Worm (Caenorhabditis elegans) whole organism, L4 larva: ENCODE measurements around the gene W10G6.6.
"Not testable (repeated sequence)": the region's sequence is repeated elsewhere in the genome, so short reads cannot be mapped to it uniquely, and the experiment has no call there.

Experiments
- F44E2.7 ChIP-seq: fragments of 200-800 bp; sonication (Bioruptor generic); IDR thresholded peaks from 2 replicates; pipeline ENCODE4 v2.1.2; 2022; ENCODE audit warnings: missing genetic modification characterization, missing compliant biosample characterization
- T20F7.1 ChIP-seq: fragments of 200-800 bp; sonication (Bioruptor generic); optimal IDR thresholded peaks from 2 replicates; lab custom pipeline; 2018; ENCODE audit warnings: mild to moderate bottlenecking, missing genetic modification characterization, missing compliant biosample characterization
- Y105C5A.15 ChIP-seq: fragments of 200-800 bp; sonication (Bioruptor generic); IDR thresholded peaks from 2 replicates; pipeline ENCODE4 v1.3.6; 2022; ENCODE audit warnings: missing genetic modification characterization, missing compliant biosample characterization
- ZK546.5 ChIP-seq, 2 experiments: sonication (generic microtip); optimal IDR thresholded peaks; 2 replicates each; lab custom pipeline; 2017; ENCODE audit warnings: missing biosample characterization in 2 of 2, missing genetic modification characterization in 2 of 2
- aha-1 ChIP-seq: fragments of 150-350 bp; peaks from one replicate; lab custom pipeline; 2014; ENCODE audit warnings: missing biosample characterization, missing genetic modification characterization
- ama-1 ChIP-seq: fragments of 150-350 bp; optimal IDR thresholded peaks from 2 replicates; lab custom pipeline; 2014; ENCODE audit warnings: inconsistent platforms, mixed read lengths
- arid-1 ChIP-seq: fragments of 200-800 bp; sonication (Bioruptor generic); conservative IDR thresholded peaks from 2 replicates; pipeline ENCODE4 v1.3.6; 2022; ENCODE audit warnings: missing genetic modification reagents, missing genetic modification characterization, missing compliant biosample characterization
- ceh-20 ChIP-seq: fragments of 200-800 bp; sonication (Bioruptor generic); IDR thresholded peaks from 2 replicates; pipeline ENCODE4 v1.3.6; 2022; ENCODE audit warnings: missing genetic modification reagents, missing genetic modification characterization, missing compliant biosample characterization
- ceh-28 ChIP-seq: fragments of 150-350 bp; optimal IDR thresholded peaks from 2 replicates; lab custom pipeline; 2014; ENCODE audit warnings: missing biosample characterization, missing genetic modification reagents, missing genetic modification characterization
- ceh-44 ChIP-seq: fragments of 200-800 bp; sonication (Bioruptor generic); IDR thresholded peaks from 2 replicates; pipeline ENCODE4 v1.3.6; 2022; ENCODE audit warnings: missing genetic modification reagents, missing genetic modification characterization, missing compliant biosample characterization
- ceh-82 ChIP-seq: sonication (generic microtip); optimal IDR thresholded peaks from 2 replicates; lab custom pipeline; 2017; ENCODE audit warnings: missing biosample characterization, missing genetic modification characterization
- ces-1 ChIP-seq: fragments of 150-350 bp; sonication (generic microtip); optimal IDR thresholded peaks from 4 replicates; lab custom pipeline; 2014; ENCODE audit warnings: missing biosample characterization, missing genetic modification reagents, missing genetic modification characterization
- cey-2 ChIP-seq: sonication (generic microtip); optimal IDR thresholded peaks from 3 replicates; lab custom pipeline; 2017; ENCODE audit warnings: missing genetic modification characterization, mild to moderate bottlenecking, missing compliant biosample characterization, antibody characterized with exemption, borderline replicate concordance; ENCODE audit not compliant: insufficient read depth
- daf-16 ChIP-seq, 3 experiments: sonication (generic microtip); optimal IDR thresholded peaks; 2 replicates each; lab custom pipeline; 2016 to 2017; ENCODE audit warnings: missing genetic modification characterization in 3 of 3, missing genetic modification reagents in 3 of 3, mild to moderate bottlenecking in 2 of 3, missing compliant biosample characterization in 2 of 3, missing biosample characterization in 1 of 3, moderate library complexity in 1 of 3
- daf-8 ChIP-seq: fragments of 200-800 bp; sonication (Bioruptor generic); IDR thresholded peaks from 2 replicates; pipeline ENCODE4 v1.3.6; 2022; ENCODE audit warnings: missing genetic modification characterization, missing compliant biosample characterization
- dmd-6 ChIP-seq: fragments of 200-800 bp; sonication (Bioruptor generic); IDR thresholded peaks from 2 replicates; pipeline ENCODE4 v1.3.6; 2022; ENCODE audit warnings: missing genetic modification reagents, missing genetic modification characterization, missing compliant biosample characterization
- dmd-8 ChIP-seq: fragments of 200-800 bp; sonication (Bioruptor generic); IDR thresholded peaks from 2 replicates; pipeline ENCODE4 v1.3.6; 2022; ENCODE audit warnings: missing genetic modification characterization, missing compliant biosample characterization
- dmd-9 ChIP-seq: fragments of 200-800 bp; sonication (Bioruptor generic); IDR thresholded peaks from 2 replicates; pipeline ENCODE4 v1.3.6; 2022; ENCODE audit warnings: missing genetic modification reagents, missing genetic modification characterization, missing compliant biosample characterization
- egl-43 ChIP-seq: fragments of 200-800 bp; sonication (Bioruptor generic); IDR thresholded peaks from 2 replicates; pipeline ENCODE4 v1.3.6; 2022; ENCODE audit warnings: missing genetic modification reagents, missing genetic modification characterization, missing compliant biosample characterization
- fkh-10 ChIP-seq: fragments of 150-350 bp; optimal IDR thresholded peaks from 2 replicates; lab custom pipeline; 2014; ENCODE audit warnings: missing biosample characterization, missing genetic modification reagents, missing genetic modification characterization
- fos-1 ChIP-seq: fragments of 150-350 bp; optimal IDR thresholded peaks from 2 replicates; lab custom pipeline; 2014; ENCODE audit warnings: missing biosample characterization, missing genetic modification characterization
- gei-8 ChIP-seq: fragments of 200-800 bp; sonication (Bioruptor generic); optimal IDR thresholded peaks from 2 replicates; lab custom pipeline; 2018; ENCODE audit warnings: mild to moderate bottlenecking, missing genetic modification characterization, missing compliant biosample characterization
- hif-1 ChIP-seq, 2 experiments: sonication (generic microtip); optimal IDR thresholded peaks; 2 replicates each; lab custom pipeline; 2016 to 2017; ENCODE audit warnings: missing compliant biosample characterization in 2 of 2, missing genetic modification characterization in 2 of 2, missing genetic modification reagents in 2 of 2, missing genotype in 2 of 2, mild to moderate bottlenecking in 1 of 2
- lim-7 ChIP-seq: fragments of 200-800 bp; sonication (Bioruptor generic); IDR thresholded peaks from 2 replicates; pipeline ENCODE4 v1.3.6; 2022; ENCODE audit warnings: missing genetic modification characterization, missing compliant biosample characterization
- lin-13 ChIP-seq: fragments of 150-350 bp; optimal IDR thresholded peaks from 2 replicates; lab custom pipeline; 2014; ENCODE audit warnings: missing biosample characterization, missing genetic modification reagents, missing genetic modification characterization
- lin-29 ChIP-seq: fragments of 200-800 bp; sonication (Bioruptor generic); IDR thresholded peaks from 2 replicates; pipeline ENCODE4 v1.3.6; 2022; ENCODE audit warnings: missing genetic modification reagents, missing genetic modification characterization, missing compliant biosample characterization
- lin-38 ChIP-seq: fragments of 200-800 bp; sonication (Bioruptor generic); IDR thresholded peaks from 2 replicates; pipeline ENCODE4 v1.3.6; 2022; ENCODE audit warnings: missing genetic modification reagents, missing genetic modification characterization, missing compliant biosample characterization
- lir-3 ChIP-seq: sonication (generic microtip); optimal IDR thresholded peaks from 2 replicates; lab custom pipeline; 2016; ENCODE audit warnings: mild to moderate bottlenecking, missing genetic modification characterization, missing compliant biosample characterization
- madf-5 ChIP-seq, 2 experiments: fragments of 200-800 bp; sonication (Bioruptor generic); IDR thresholded peaks; 2 replicates each; pipeline ENCODE4 v1.3.6; 2022; ENCODE audit warnings: missing compliant biosample characterization in 2 of 2, missing genetic modification characterization in 2 of 2
- madf-9 ChIP-seq: fragments of 200-800 bp; sonication (Bioruptor generic); conservative IDR thresholded peaks from 2 replicates; pipeline ENCODE4 v1.3.6; 2022; ENCODE audit warnings: missing genetic modification reagents, missing genetic modification characterization, missing compliant biosample characterization
- mdt-29 ChIP-seq: fragments of 200-800 bp; sonication (Bioruptor generic); IDR thresholded peaks from 2 replicates; pipeline ENCODE4 v1.3.6; 2022; ENCODE audit warnings: missing genetic modification reagents, missing genetic modification characterization, missing compliant biosample characterization
- nhr-111 ChIP-seq: fragments of 200-800 bp; sonication (Bioruptor generic); optimal IDR thresholded peaks from 2 replicates; lab custom pipeline; 2018; ENCODE audit warnings: mild to moderate bottlenecking, missing genetic modification characterization, missing compliant biosample characterization
- nhr-41 ChIP-seq: fragments of 200-800 bp; sonication (Bioruptor generic); IDR thresholded peaks from 2 replicates; pipeline ENCODE4 v1.3.6; 2022; ENCODE audit warnings: missing genetic modification reagents, missing genetic modification characterization, missing compliant biosample characterization
- nhr-42 ChIP-seq: fragments of 200-800 bp; sonication (Bioruptor generic); IDR thresholded peaks from 2 replicates; pipeline ENCODE4 v1.3.6; 2022; ENCODE audit warnings: missing genetic modification characterization, missing compliant biosample characterization
- nhr-76 ChIP-seq: fragments of 150-350 bp; optimal IDR thresholded peaks from 2 replicates; lab custom pipeline; 2014; ENCODE audit warnings: missing biosample characterization, missing genetic modification characterization
- nhr-77 ChIP-seq: fragments of 150-350 bp; optimal IDR thresholded peaks from 2 replicates; lab custom pipeline; 2014; ENCODE audit warnings: missing biosample characterization, missing genetic modification characterization
- pha-4 ChIP-seq, 2 experiments: fragments of 150-350 bp in 1 of 2; fragments of 200-800 bp in 1 of 2; sonication (Bioruptor generic) in 1 of 2; IDR thresholded peaks in 1 of 2; optimal IDR thresholded peaks in 1 of 2; 2 replicates each; pipeline versions ENCODE4 v1.3.6 to Lab custom; 2014 to 2022; ENCODE audit warnings: missing genetic modification characterization in 2 of 2, missing genetic modification reagents in 2 of 2, missing biosample characterization in 1 of 2, missing compliant biosample characterization in 1 of 2
- pqm-1 ChIP-seq: sonication (generic microtip); optimal IDR thresholded peaks from 2 replicates; lab custom pipeline; 2017; ENCODE audit warnings: missing biosample characterization, missing genetic modification characterization
- snpc-1.2 ChIP-seq: fragments of 200-800 bp; sonication (Bioruptor generic); IDR thresholded peaks from 2 replicates; pipeline ENCODE4 v1.3.6; 2022; ENCODE audit warnings: missing genetic modification reagents, missing genetic modification characterization, missing compliant biosample characterization
- spr-1 ChIP-seq: sonication (generic microtip); optimal IDR thresholded peaks from 2 replicates; lab custom pipeline; 2016; ENCODE audit warnings: mild to moderate bottlenecking, missing genetic modification characterization, missing compliant biosample characterization
- spr-3 ChIP-seq: fragments of 200-800 bp; sonication (Bioruptor generic); optimal IDR thresholded peaks from 2 replicates; lab custom pipeline; 2018; ENCODE audit warnings: mild to moderate bottlenecking, missing genetic modification characterization, missing compliant biosample characterization
- vab-7 ChIP-seq: fragments of 200-800 bp; sonication (Bioruptor generic); IDR thresholded peaks from 2 replicates; pipeline ENCODE4 v1.3.6; 2022; ENCODE audit warnings: missing genetic modification reagents, missing genetic modification characterization, missing compliant biosample characterization
- zag-1 ChIP-seq: fragments of 150-350 bp; optimal IDR thresholded peaks from 2 replicates; lab custom pipeline; 2014; ENCODE audit warnings: missing biosample characterization, missing genetic modification characterization
- zfp-3 ChIP-seq: fragments of 200-800 bp; sonication (Bioruptor generic); conservative IDR thresholded peaks from 2 replicates; pipeline ENCODE4 v1.3.6; 2022; ENCODE audit warnings: missing genetic modification reagents, missing genetic modification characterization, missing compliant biosample characterization
- zip-2 ChIP-seq: fragments of 150-350 bp; optimal IDR thresholded peaks from 2 replicates; lab custom pipeline; 2014; ENCODE audit warnings: missing biosample characterization, missing genetic modification characterization

Gene W10G6.6

ce11 chrX:16284180-16284579, 33.6 kb upstream of the W10G6.6 start:
- TF ChIP-seq ceh-20 (GFP tag; lab: Robert Waterston, UW) (0 out of 2 replicates have a peak, but pooled peaks have one; percentile 13), arid-1 (GFP tag; lab: Robert Waterston, UW) (0 out of 2 replicates have a peak, but pooled peaks have one; percentile 39), egl-43 (GFP tag; lab: Robert Waterston, UW) (peak; percentile 55; the same call in 1 of the 2 replicates), vab-7 (GFP tag; lab: Robert Waterston, UW) (0 out of 2 replicates have a peak, but pooled peaks have one; percentile 31), lim-7 (GFP tag; lab: Robert Waterston, UW) (peak; percentile 57; the same call in 1 of the 2 replicates), pha-4 (GFP tag; IDR thresholded peaks at IDR 0.05; lab: Robert Waterston, UW) (peak; percentile 61; the same call in 1 of the 2 replicates), snpc-1.2 (GFP tag; lab: Robert Waterston, UW) (0 out of 2 replicates have a peak, but pooled peaks have one; percentile 12), mdt-29 (0 out of 2 replicates have a peak, but pooled peaks have one; percentile 13)
- TF ChIP-seq pha-4 (tag; optimal IDR thresholded peaks at IDR 0.05; lab: Kevin White, UChicago) = not testable (repeated sequence)

DNA sequence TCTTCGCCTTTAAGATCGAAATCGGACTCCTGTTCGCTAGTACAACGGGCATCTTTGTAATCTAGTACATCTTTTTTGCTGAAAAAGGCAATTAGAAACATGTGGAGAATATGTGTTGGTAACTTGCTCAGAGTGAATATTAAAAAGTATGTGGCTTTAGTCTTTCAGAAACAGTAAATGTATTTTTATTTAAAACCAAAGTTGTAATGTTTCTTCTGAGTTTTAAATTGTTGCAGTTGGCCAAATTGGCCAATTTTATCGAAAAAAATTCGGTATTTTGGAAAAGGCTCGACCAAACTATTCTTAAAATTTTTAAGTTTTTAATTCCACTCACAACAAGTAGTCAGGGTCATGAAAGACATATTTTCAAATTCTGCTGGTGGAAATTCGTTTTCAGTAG, 32.5 kb upstream of the W10G6.6 start, which contains the start of gene F52E10.2:
TSS of gene F52E10.2 (minus strand) at position 101 of the 400 bp plus-strand sequence.
- TF ChIP-seq nhr-41 (GFP tag; lab: Robert Waterston, UW) = no peak
- TF ChIP-seq nhr-111 (GFP tag; lab: Kevin White, UChicago) = no peak
- no peak for TF ChIP-seq F44E2.7
- no peak for TF ChIP-seq madf-5 (GFP tag; IDR thresholded peaks at IDR 0.05; lab: Robert Waterston, UW)
- TF ChIP-seq nhr-76 = no peak
- TF ChIP-seq aha-1 (tag; lab: Kevin White, UChicago) = no peak

DNA sequence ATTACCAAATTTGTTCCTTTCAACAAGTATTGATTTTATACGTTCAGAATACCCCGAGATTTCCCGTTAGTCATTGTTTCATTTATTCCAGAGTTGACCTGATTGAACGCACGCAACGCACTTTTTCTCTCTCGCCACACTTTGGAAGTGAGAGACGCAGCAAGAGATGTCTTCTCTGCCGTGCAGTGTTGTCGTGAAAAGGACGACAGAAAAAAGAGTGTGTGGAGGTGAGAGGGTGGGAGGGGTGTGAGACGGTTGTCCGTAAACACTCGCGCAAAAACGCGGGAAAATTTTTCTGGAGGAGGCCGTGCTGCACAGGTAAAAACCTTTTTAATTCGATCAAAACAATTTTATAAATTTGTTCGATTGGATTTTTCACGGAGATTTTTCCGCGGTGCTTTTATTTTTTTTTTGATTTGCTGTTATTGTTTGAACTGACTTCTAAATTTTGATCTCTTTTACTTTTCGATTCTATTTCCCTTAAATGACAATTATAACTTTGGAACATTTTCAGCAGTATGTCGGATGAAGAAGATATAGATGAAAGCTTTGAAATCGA, 24.8 kb upstream of the W10G6.6 start, which contains the start of gene sdc-1:
TSS of gene sdc-1 (plus strand) at position 509 of the 559 bp plus-strand sequence.
- TF ChIP-seq T20F7.1 (GFP tag; lab: Kevin White, UChicago) = no peak
- no peak for TF ChIP-seq ceh-44
- TF ChIP-seq nhr-42 (GFP tag; lab: Robert Waterston, UW) = no peak
- no peak for TF ChIP-seq pqm-1 (tag; lab: Kevin White, UChicago)
- TF ChIP-seq Y105C5A.15 (GFP tag; lab: Robert Waterston, UW) = no peak
- no peak for TF ChIP-seq ceh-28 (tag; lab: Kevin White, UChicago)
- no peak for TF ChIP-seq F44E2.7
- TF ChIP-seq zfp-3 (GFP tag; lab: Robert Waterston, UW) = no peak
- TF ChIP-seq daf-8 = no peak
- no peak for TF ChIP-seq dmd-9 (GFP tag; lab: Robert Waterston, UW)
- no peak for TF ChIP-seq egl-43 (GFP tag; lab: Robert Waterston, UW)
- no peak for TF ChIP-seq lir-3 (tag; lab: Kevin White, UChicago)
- TF ChIP-seq madf-9 = 0 out of 2 replicates have a peak, but pooled peaks have one; percentile 12
- no peak for TF ChIP-seq zip-2
- peak; percentile 26; the same call in 1 of the 2 replicates for TF ChIP-seq dmd-6 (GFP tag; lab: Robert Waterston, UW)
- TF ChIP-seq pha-4 (GFP tag; IDR thresholded peaks at IDR 0.05; lab: Robert Waterston, UW) = no peak
- TF ChIP-seq pha-4 (tag; optimal IDR thresholded peaks at IDR 0.05; lab: Kevin White, UChicago) = peak; percentile 30
- TF ChIP-seq spr-3 (GFP tag; lab: Kevin White, UChicago) = no peak
- no peak for TF ChIP-seq ZK546.5 (tag; optimal IDR thresholded peaks at IDR 0.05; lab: Kevin White, UChicago)
- TF ChIP-seq daf-16 (GFP tag; optimal IDR thresholded peaks at IDR 0.05; lab: Kevin White, UChicago) = peak in 1 of 2 experiments; percentile 35
- TF ChIP-seq daf-16 (tag; optimal IDR thresholded peaks at IDR 0.05; lab: Kevin White, UChicago) = peak; percentile 84
- TF ChIP-seq ceh-20 (GFP tag; lab: Robert Waterston, UW) = no peak
- TF ChIP-seq fkh-10 (GFP tag; lab: Kevin White, UChicago) = no peak
- TF ChIP-seq spr-1 (tag; lab: Kevin White, UChicago) = no peak
- no peak for TF ChIP-seq lin-29
- no peak for TF ChIP-seq ceh-82
- no peak for TF ChIP-seq fos-1 (tag; lab: Kevin White, UChicago)
- no peak for TF ChIP-seq zag-1
- peak in 1 of 2 experiments; percentile 50 for TF ChIP-seq hif-1 (tag; optimal IDR thresholded peaks at IDR 0.05; lab: Kevin White, UChicago)
- no peak for TF ChIP-seq ces-1 (GFP tag; lab: Kevin White, UChicago)
- no peak for TF ChIP-seq ama-1
- TF ChIP-seq dmd-8 = no peak
- no peak for TF ChIP-seq lin-38 (GFP tag; lab: Robert Waterston, UW)
- no peak for TF ChIP-seq gei-8 (GFP tag; lab: Kevin White, UChicago)
- no peak for TF ChIP-seq cey-2
- TF ChIP-seq nhr-77 (tag; lab: Kevin White, UChicago) = no peak
- no peak for TF ChIP-seq lin-13
